Fruit fly (Drosophila melanogaster): ENCODE data around the gene PolrMT.
A peak's percentile ranks its signal among the peaks of the same experiment; 100 is the strongest.

The PolrMT gene

dm6 chr2L:1072184-1072583, 36.0 kb downstream of the PolrMT start (continued):
- peak; percentile 82 for TF ChIP-seq CG32532 (GFP tag; IDR thresholded peaks at IDR 0.05)
- TF ChIP-seq trh (GFP tag; optimal IDR thresholded peaks at IDR 0.05), result peak; percentile 95
- peak; percentile 92 for TF ChIP-seq oc (tag; optimal IDR thresholded peaks at IDR 0.05)
- peak; percentile 81 for TF ChIP-seq CG11504 (tag; optimal IDR thresholded peaks at IDR 0.05)
- TF ChIP-seq CG1233 (GFP tag; optimal IDR thresholded peaks at IDR 0.05), result peak; percentile 97
- TF ChIP-seq tap (tag; optimal IDR thresholded peaks at IDR 0.05), result peak; percentile 89
- TF ChIP-seq CG11696 (GFP tag; IDR thresholded peaks at IDR 0.05), result peak; percentile 82
- TF ChIP-seq dm (GFP tag; optimal IDR thresholded peaks at IDR 0.05), result peak; percentile 82
- no peak for TF ChIP-seq Sin3A (optimal IDR thresholded peaks at IDR 0.05)
- TF ChIP-seq CG7357 (GFP tag; IDR thresholded peaks at IDR 0.05), result peak; percentile 69
- TF ChIP-seq Eip74EF (GFP tag; optimal IDR thresholded peaks at IDR 0.05), result peak in 1 of 2 experiments; percentile 82
- peak; percentile 81 for TF ChIP-seq CG10959 (GFP tag; IDR thresholded peaks at IDR 0.05)
- peak; percentile 43; the same call in 2 of the 3 replicates for TF ChIP-seq Aef1 (GFP tag; IDR thresholded peaks at IDR 0.05)
- no peak for TF ChIP-seq tna (GFP tag; IDR thresholded peaks at IDR 0.05; ENCODE audit: partially characterized antibody)
- peak; percentile 99 for TF ChIP-seq HLHmδ (GFP tag; optimal IDR thresholded peaks at IDR 0.05)
- TF ChIP-seq Xrp1 (GFP tag; IDR thresholded peaks at IDR 0.05), result peak; percentile 97
- TF ChIP-seq CG6791 (GFP tag; IDR thresholded peaks at IDR 0.05; ENCODE audit: partially characterized antibody), result no peak
- TF ChIP-seq CG9727 (GFP tag; optimal IDR thresholded peaks at IDR 0.05), result peak; percentile 95
- peak; percentile 96 for TF ChIP-seq CrebB (tag; optimal IDR thresholded peaks at IDR 0.05)
- TF ChIP-seq Dll (GFP tag; IDR thresholded peaks at IDR 0.05; ENCODE audit: partially characterized antibody), result no peak
- peak; percentile 93 for TF ChIP-seq Spps (tag; optimal IDR thresholded peaks at IDR 0.05)
- peak; percentile 97 for TF ChIP-seq YL-1 (GFP tag; optimal IDR thresholded peaks at IDR 0.05)
- TF ChIP-seq CG18764 (GFP tag; optimal IDR thresholded peaks at IDR 0.05), result peak; percentile 95
- no peak for TF ChIP-seq inv (GFP tag; IDR thresholded peaks at IDR 0.05; ENCODE audit: partially characterized antibody)
- TF ChIP-seq CG10565 (GFP tag; optimal IDR thresholded peaks at IDR 0.05), result peak; percentile 83
- peak; percentile 96 for TF ChIP-seq CG13123 (GFP tag; optimal IDR thresholded peaks at IDR 0.05)
- peak; percentile 89 for TF ChIP-seq Rfx (GFP tag; IDR thresholded peaks at IDR 0.05)
- peak; percentile 96 for TF ChIP-seq chm (GFP tag; IDR thresholded peaks at IDR 0.05)
- peak; percentile 98 for TF ChIP-seq CG12236 (GFP tag; optimal IDR thresholded peaks at IDR 0.05)
- peak; percentile 73 for TF ChIP-seq D19A (tag; optimal IDR thresholded peaks at IDR 0.05)
- peak in 1 of 2 experiments; percentile 22 for TF ChIP-seq tll (GFP tag; optimal IDR thresholded peaks at IDR 0.05)
- TF ChIP-seq tgo (GFP tag; IDR thresholded peaks at IDR 0.05), result peak; percentile 76; the same call in 2 of the 3 replicates
- peak; percentile 74 for TF ChIP-seq CG6654 (GFP tag; optimal IDR thresholded peaks at IDR 0.05)
- TF ChIP-seq gfzf (GFP tag; optimal IDR thresholded peaks at IDR 0.05), result peak; percentile 22
- peak; percentile 84 for TF ChIP-seq Jarid2 (GFP tag; optimal IDR thresholded peaks at IDR 0.05)
- peak; percentile 19 for TF ChIP-seq pzg (GFP tag; optimal IDR thresholded peaks at IDR 0.05)
- peak; percentile 13 for TF ChIP-seq phol (tag; optimal IDR thresholded peaks at IDR 0.05)
- TF ChIP-seq zfh2 (GFP tag; optimal IDR thresholded peaks at IDR 0.05), result peak; percentile 79
- peak; percentile 91 for TF ChIP-seq her (GFP tag; optimal IDR thresholded peaks at IDR 0.05)
- peak; percentile 79 for TF ChIP-seq CG18011 (GFP tag; optimal IDR thresholded peaks at IDR 0.05)
- no peak for TF ChIP-seq hth (optimal IDR thresholded peaks at IDR 0.05)
- peak; percentile 53; the same call in 1 of the 2 replicates for TF ChIP-seq Oaz (GFP tag; IDR thresholded peaks at IDR 0.05)
- peak; percentile 96 for TF ChIP-seq HHEX (GFP tag; optimal IDR thresholded peaks at IDR 0.05)
- peak; percentile 83 for TF ChIP-seq chn (GFP tag; optimal IDR thresholded peaks at IDR 0.05)
- peak; percentile 83 for TF ChIP-seq kah (GFP tag; optimal IDR thresholded peaks at IDR 0.05)
- TF ChIP-seq vfl (GFP tag; optimal IDR thresholded peaks at IDR 0.05), result peak; percentile 62
- TF ChIP-seq E2f2 (GFP tag; IDR thresholded peaks at IDR 0.05), result peak; percentile 74
- peak; percentile 90 for TF ChIP-seq CG8359 (GFP tag; optimal IDR thresholded peaks at IDR 0.05; ENCODE audit: borderline replicate concordance)
- peak; percentile 67 for TF ChIP-seq crol (GFP tag; IDR thresholded peaks at IDR 0.05)
- peak; percentile 81 for TF ChIP-seq NFAT (GFP tag; IDR thresholded peaks at IDR 0.05)
